Worm (Caenorhabditis elegans) whole organism, L2 larva: ENCODE results near the gene nlp-14.
A peak's percentile ranks its signal among the peaks of the same experiment; 100 is the strongest.

Source experiments
- C34F6.9 ChIP-seq: fragments of 150-350 bp; optimal IDR thresholded peaks from 2 replicates; lab custom pipeline; 2014; ENCODE audit warnings: missing biosample characterization, missing genetic modification characterization
- ZK546.5 ChIP-seq: sonication (generic microtip); optimal IDR thresholded peaks from 2 replicates; lab custom pipeline; 2017; ENCODE audit warnings: missing biosample characterization, missing genetic modification characterization
- ama-1 ChIP-seq: fragments of 150-350 bp; optimal IDR thresholded peaks from 2 replicates; lab custom pipeline; 2018; ENCODE audit warnings: inconsistent platforms
- blmp-1 ChIP-seq: sonication (generic microtip); optimal IDR thresholded peaks from 2 replicates; lab custom pipeline; 2017; ENCODE audit warnings: missing genetic modification characterization, mild to moderate bottlenecking, missing compliant biosample characterization, antibody characterized with exemption, moderate library complexity; ENCODE audit not compliant: insufficient read depth
- ceh-82 ChIP-seq: fragments of 150-350 bp; optimal IDR thresholded peaks from 2 replicates; lab custom pipeline; 2014; ENCODE audit warnings: missing biosample characterization, missing genetic modification characterization
- crh-2 ChIP-seq: sonication (generic microtip); optimal IDR thresholded peaks from 2 replicates; lab custom pipeline; 2017; ENCODE audit warnings: missing biosample characterization, missing genetic modification characterization
- elt-1 ChIP-seq: fragments of 150-350 bp; optimal IDR thresholded peaks from 2 replicates; lab custom pipeline; 2014; ENCODE audit warnings: missing biosample characterization, missing genetic modification characterization
- fos-1 ChIP-seq: fragments of 150-350 bp; optimal IDR thresholded peaks from 2 replicates; lab custom pipeline; 2014; ENCODE audit warnings: missing biosample characterization, missing genetic modification characterization
- lin-11 ChIP-seq: fragments of 150-350 bp; sonication (generic microtip); optimal IDR thresholded peaks from 2 replicates; lab custom pipeline; 2014; ENCODE audit warnings: missing biosample characterization, missing genetic modification characterization, inconsistent platforms, mixed read lengths
- lin-39 ChIP-seq: fragments of 150-350 bp; optimal IDR thresholded peaks from 2 replicates; lab custom pipeline; 2014; ENCODE audit warnings: missing biosample characterization, missing genetic modification reagents, missing genetic modification characterization
- lsy-2 ChIP-seq, 2 experiments: fragments of 150-350 bp in 1 of 2; sonication (generic microtip) in 1 of 2; optimal IDR thresholded peaks; 2 replicates each; lab custom pipeline; 2014 to 2017; ENCODE audit warnings: missing biosample characterization in 2 of 2, missing genetic modification characterization in 2 of 2
- mdl-1 ChIP-seq, 2 experiments: fragments of 150-350 bp in 1 of 2; sonication (generic microtip) in 1 of 2; optimal IDR thresholded peaks; 2 replicates each; lab custom pipeline; 2017; ENCODE audit warnings: missing biosample characterization in 2 of 2, missing genetic modification characterization in 2 of 2
- nhr-11 ChIP-seq: fragments of 150-350 bp; optimal IDR thresholded peaks from 2 replicates; lab custom pipeline; 2014; ENCODE audit warnings: missing biosample characterization, missing genetic modification characterization
- nhr-129 ChIP-seq: fragments of 150-350 bp; optimal IDR thresholded peaks from 2 replicates; lab custom pipeline; 2014; ENCODE audit warnings: missing biosample characterization, missing genetic modification characterization
- nhr-237 ChIP-seq: fragments of 150-350 bp; optimal IDR thresholded peaks from 2 replicates; lab custom pipeline; 2014; ENCODE audit warnings: missing biosample characterization, missing genetic modification characterization
- nhr-77 ChIP-seq: fragments of 150-350 bp; optimal IDR thresholded peaks from 2 replicates; lab custom pipeline; 2014; ENCODE audit warnings: missing biosample characterization, missing genetic modification characterization
- peb-1 ChIP-seq: fragments of 150-350 bp; optimal IDR thresholded peaks from 2 replicates; lab custom pipeline; 2014; ENCODE audit warnings: missing biosample characterization, missing genetic modification characterization
- sem-4 ChIP-seq: fragments of 150-350 bp; optimal IDR thresholded peaks from 2 replicates; lab custom pipeline; 2014; ENCODE audit warnings: missing biosample characterization, missing genetic modification reagents, missing genetic modification characterization
- sma-9 ChIP-seq, 2 experiments: fragments of 150-350 bp in 1 of 2; sonication (generic microtip) in 1 of 2; optimal IDR thresholded peaks; 2 replicates each; lab custom pipeline; 2014 to 2016; ENCODE audit warnings: missing genetic modification characterization in 2 of 2, mild to moderate bottlenecking in 1 of 2, missing biosample characterization in 1 of 2, missing compliant biosample characterization in 1 of 2, missing genetic modification reagents in 1 of 2, moderate library complexity in 1 of 2
- snpc-4 ChIP-seq: fragments of 150-350 bp; optimal IDR thresholded peaks from 2 replicates; lab custom pipeline; 2014; ENCODE audit warnings: missing biosample characterization, missing genetic modification characterization
- unc-39 ChIP-seq: fragments of 150-350 bp; optimal IDR thresholded peaks from 2 replicates; lab custom pipeline; 2014; ENCODE audit warnings: missing biosample characterization, missing genetic modification characterization
- unc-55 ChIP-seq: fragments of 150-350 bp; sonication (generic microtip); optimal IDR thresholded peaks from 3 replicates; lab custom pipeline; 2014; ENCODE audit warnings: missing biosample characterization, missing genetic modification reagents, missing genetic modification characterization
- zag-1 ChIP-seq: fragments of 150-350 bp; optimal IDR thresholded peaks from 2 replicates; lab custom pipeline; 2014; ENCODE audit warnings: missing biosample characterization, missing genetic modification characterization
- ztf-1 ChIP-seq: fragments of 200-800 bp; sonication (Bioruptor generic); conservative IDR thresholded peaks from 2 replicates; pipeline ENCODE4 v1.3.6; 2022; ENCODE audit warnings: missing genetic modification characterization, missing compliant biosample characterization
- ztf-11 ChIP-seq: sonication (generic microtip); optimal IDR thresholded peaks from 2 replicates; lab custom pipeline; 2017; ENCODE audit warnings: missing biosample characterization, missing genetic modification characterization
- ztf-4 ChIP-seq: fragments of 150-350 bp; optimal IDR thresholded peaks from 2 replicates; lab custom pipeline; 2014; ENCODE audit warnings: missing biosample characterization, missing genetic modification characterization

Gene nlp-14

DNA sequence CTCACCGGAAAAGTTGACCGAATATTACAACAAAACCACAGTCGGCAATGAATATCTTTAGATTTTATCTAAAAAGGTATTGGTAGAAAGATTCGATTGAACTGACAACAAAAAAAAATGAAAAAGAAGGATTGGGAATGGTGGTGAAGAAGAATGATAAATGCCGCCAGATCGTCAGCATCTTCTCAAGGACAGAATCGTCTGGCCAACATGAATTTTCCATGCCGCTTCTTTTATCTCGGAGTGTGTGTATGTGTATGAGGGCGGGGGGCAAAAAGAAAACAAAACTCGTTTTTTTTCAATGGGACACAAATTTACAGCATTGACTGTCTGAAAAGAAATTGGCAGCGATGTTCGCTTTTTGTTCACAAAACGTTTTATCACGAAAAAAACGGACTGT is 43.4 kb downstream of the nlp-14 start:
- TF ChIP-seq peb-1 (tag; lab: Kevin White, UChicago) (no peak), blmp-1 (peak; percentile 7), elt-1 (tag; lab: Kevin White, UChicago) (peak; percentile 50), unc-55 (GFP tag; lab: Kevin White, UChicago) (no peak), ztf-11 (tag; lab: Kevin White, UChicago) (no peak), C34F6.9 (tag; lab: Kevin White, UChicago) (no peak), sem-4 (tag; lab: Kevin White, UChicago) (no peak), ceh-82 (tag; lab: Kevin White, UChicago) (no peak), crh-2 (tag; lab: Kevin White, UChicago) (no peak), zag-1 (tag; lab: Kevin White, UChicago) (no peak), ztf-1 (GFP tag; lab: Robert Waterston, UW) (no peak)
- TF ChIP-seq, all 48 proteins: peak for 2

DNA sequence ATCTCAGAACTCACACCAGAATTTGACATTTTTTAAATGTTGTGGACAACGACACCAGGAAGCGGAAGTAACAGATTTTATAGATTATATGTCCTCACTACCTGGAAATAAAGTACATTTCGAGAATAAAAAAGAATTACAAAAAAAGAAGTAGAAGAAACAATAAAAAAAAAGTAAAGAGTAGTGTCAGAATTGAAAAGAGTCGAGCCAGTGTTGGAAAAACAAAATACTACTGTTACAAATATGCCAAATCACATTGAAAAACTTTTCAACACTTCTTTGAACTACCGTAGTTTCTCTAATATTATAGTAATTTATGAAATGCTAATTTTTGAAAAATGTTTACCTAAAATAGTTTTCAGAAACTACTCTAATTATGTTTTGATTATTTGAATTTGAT is 44.5 kb downstream of the nlp-14 start, which contains the start of gene C06E2.1:
C06E2.1 (minus strand) TSS at position 101 of the 400 bp plus-strand sequence.
- TF ChIP-seq lin-11 (no peak), nhr-237 (tag; lab: Kevin White, UChicago) (no peak), fos-1 (no peak), unc-39 (tag; lab: Kevin White, UChicago) (no peak), ztf-4 (no peak), lin-39 (tag; lab: Kevin White, UChicago) (no peak), ama-1 (lab: Kevin White, UChicago) (no peak), nhr-77 (tag; lab: Kevin White, UChicago) (no peak), snpc-4 (tag; lab: Kevin White, UChicago) (no peak), nhr-129 (tag; lab: Kevin White, UChicago) (no peak), ZK546.5 (tag; lab: Kevin White, UChicago) (no peak), nhr-11 (tag; lab: Kevin White, UChicago) (no peak)
- TF ChIP-seq, all 48 proteins: peak for 0

DNA sequence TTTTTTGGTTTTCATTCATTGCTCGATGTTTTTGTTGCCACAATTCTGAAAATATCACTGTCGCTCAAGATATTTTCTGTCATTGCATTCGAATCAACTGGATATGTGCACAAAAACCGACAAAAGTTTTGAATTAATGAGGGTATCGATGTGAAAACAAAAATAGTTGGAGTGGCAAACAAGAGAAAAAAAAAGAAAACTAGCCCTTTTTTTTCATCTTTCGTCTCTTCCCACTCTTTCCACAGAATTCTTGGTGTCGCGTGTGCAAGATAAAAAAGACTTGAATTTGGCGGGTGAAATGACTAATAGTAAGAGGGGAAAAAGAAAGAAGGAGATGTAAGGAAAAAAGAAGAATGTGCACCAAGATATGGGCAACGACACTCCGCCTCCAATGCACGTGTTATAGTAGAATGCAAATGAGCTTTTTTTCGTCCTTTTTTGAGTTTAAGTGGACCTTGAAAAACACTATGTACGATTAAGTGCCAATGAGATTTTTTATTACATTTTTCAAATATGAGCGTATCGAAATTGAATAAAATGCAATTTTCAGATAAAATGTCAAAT is 50.0 kb downstream of the nlp-14 start, which contains the start of the genes ubc-22 and ubc-21:
ubc-22 (minus strand) TSS at position 51 of the 564 bp plus-strand sequence.
ubc-21 (plus strand) TSS at position 514 of the 564 bp plus-strand sequence.
- TF ChIP-seq sma-9 (GFP tag; optimal IDR thresholded peaks at IDR 0.05; lab: Kevin White, UChicago) (no peak), sma-9 (tag; optimal IDR thresholded peaks at IDR 0.05; lab: Kevin White, UChicago) (no peak), nhr-129 (tag; lab: Kevin White, UChicago) (peak; percentile 14), zag-1 (tag; lab: Kevin White, UChicago) (peak; percentile 5), nhr-77 (tag; lab: Kevin White, UChicago) (no peak), C34F6.9 (tag; lab: Kevin White, UChicago) (peak; percentile 47), lsy-2 (tag; optimal IDR thresholded peaks at IDR 0.05; lab: Kevin White, UChicago) (no peak), mdl-1 (tag; optimal IDR thresholded peaks at IDR 0.05; lab: Kevin White, UChicago) (peak in 1 of 2 experiments; percentile 72), unc-55 (GFP tag; lab: Kevin White, UChicago) (peak; percentile 67)
